Fruit fly (Drosophila melanogaster) whole organism, prepupa: ENCODE data around the gene PolD1.
A peak's percentile ranks its signal among the peaks of the same experiment; 100 is the strongest.

ENCODE experiments used
- Blimp-1 ChIP-seq: fragments of 200-800 bp; sonication (Bioruptor generic); optimal IDR thresholded peaks from 3 replicates; lab custom pipeline; 2017; ENCODE audit warnings: missing biosample characterization, missing genetic modification characterization, mild to moderate bottlenecking, moderate library complexity, missing genetic modification reagents
- CG10631 ChIP-seq: fragments of 200-800 bp; sonication (Bioruptor generic); optimal IDR thresholded peaks from 2 replicates; lab custom pipeline; 2016; ENCODE audit warnings: missing biosample characterization, missing genetic modification characterization
- CG10669 ChIP-seq: fragments of 200-800 bp; sonication (Bioruptor generic); optimal IDR thresholded peaks from 3 replicates; lab custom pipeline; 2018; ENCODE audit warnings: missing biosample characterization, mild to moderate bottlenecking, missing genetic modification characterization, moderate library complexity
- CG11294 ChIP-seq: fragments of 200-800 bp; sonication (Bioruptor generic); IDR thresholded peaks from 2 replicates; pipeline ENCODE4 v1.3.6; 2022; ENCODE audit warnings: missing biosample characterization, missing genetic modification characterization
- CG11902 ChIP-seq: fragments of 200-800 bp; sonication (Bioruptor generic); optimal IDR thresholded peaks from 3 replicates; lab custom pipeline; 2016; ENCODE audit warnings: missing biosample characterization, missing genetic modification characterization
- CG15336 ChIP-seq: fragments of 200-800 bp; sonication (Bioruptor generic); IDR thresholded peaks from 2 replicates; pipeline ENCODE4 v1.3.6; 2022; ENCODE audit warnings: missing biosample characterization, missing genetic modification characterization
- CG16779 ChIP-seq: fragments of 200-800 bp; sonication (Bioruptor generic); optimal IDR thresholded peaks from 3 replicates; lab custom pipeline; 2017; ENCODE audit warnings: missing biosample characterization, mild to moderate bottlenecking, missing genetic modification characterization
- CG32006 ChIP-seq: fragments of 200-800 bp; sonication (Bioruptor generic); optimal IDR thresholded peaks from 3 replicates; lab custom pipeline; 2017; ENCODE audit warnings: missing biosample characterization, mild to moderate bottlenecking, missing genetic modification characterization
- CG34406 ChIP-seq: fragments of 200-800 bp; sonication (Bioruptor generic); optimal IDR thresholded peaks from 3 replicates; lab custom pipeline; 2016; ENCODE audit warnings: missing biosample characterization, missing genetic modification characterization
- CG6792 ChIP-seq: fragments of 200-800 bp; sonication (Bioruptor generic); optimal IDR thresholded peaks from 3 replicates; lab custom pipeline; 2016; ENCODE audit warnings: missing biosample characterization, missing genetic modification characterization
- CG8119 ChIP-seq: fragments of 200-800 bp; sonication (Bioruptor generic); IDR thresholded peaks from 3 replicates; pipeline ENCODE4 v1.3.6; 2022; ENCODE audit warnings: missing biosample characterization, missing genetic modification characterization
- CG8319 ChIP-seq: fragments of 200-800 bp; sonication (Bioruptor generic); optimal IDR thresholded peaks from 3 replicates; lab custom pipeline; 2016; ENCODE audit warnings: missing biosample characterization, missing genetic modification characterization
- CG8632 ChIP-seq: fragments of 200-800 bp; sonication (Bioruptor generic); optimal IDR thresholded peaks from 3 replicates; lab custom pipeline; 2016; ENCODE audit warnings: missing biosample characterization, missing genetic modification characterization
- CG9139 ChIP-seq: fragments of 200-800 bp; sonication (Bioruptor generic); optimal IDR thresholded peaks from 3 replicates; lab custom pipeline; 2017; ENCODE audit warnings: missing biosample characterization, mild to moderate bottlenecking, missing genetic modification characterization
- Eip75B ChIP-seq: fragments of 200-800 bp; sonication (Bioruptor generic); optimal IDR thresholded peaks from 3 replicates; lab custom pipeline; 2016; ENCODE audit warnings: missing biosample characterization, missing genetic modification characterization
- Eip93F ChIP-seq: fragments of 200-800 bp; sonication (Bioruptor generic); optimal IDR thresholded peaks from 2 replicates; lab custom pipeline; 2016; ENCODE audit warnings: missing biosample characterization, mild to moderate bottlenecking, missing genetic modification characterization
- Hr38 ChIP-seq: sonication (Bioruptor generic); optimal IDR thresholded peaks from 2 replicates; lab custom pipeline; 2016; ENCODE audit warnings: missing biosample characterization, missing genetic modification characterization
- Lpt ChIP-seq: fragments of 200-800 bp; sonication (Bioruptor generic); optimal IDR thresholded peaks from 3 replicates; lab custom pipeline; 2016; ENCODE audit warnings: missing biosample characterization, missing genetic modification characterization
- Smox ChIP-seq: fragments of 200-800 bp; sonication (Bioruptor generic); optimal IDR thresholded peaks from 3 replicates; lab custom pipeline; 2016; ENCODE audit warnings: missing biosample characterization, missing genetic modification characterization
- acj6 ChIP-seq: fragments of 200-800 bp; sonication (Bioruptor generic); optimal IDR thresholded peaks from 3 replicates; lab custom pipeline; 2016; ENCODE audit warnings: missing biosample characterization, missing genetic modification characterization
- cyc ChIP-seq: fragments of 200-800 bp; sonication (Bioruptor generic); optimal IDR thresholded peaks from 3 replicates; lab custom pipeline; 2016; ENCODE audit warnings: missing biosample characterization, missing genetic modification characterization
- dac ChIP-seq: fragments of 200-800 bp; sonication (Bioruptor generic); optimal IDR thresholded peaks from 2 replicates; lab custom pipeline; 2017; ENCODE audit warnings: missing biosample characterization, mild to moderate bottlenecking, missing genetic modification characterization
- dsx ChIP-seq: fragments of 200-800 bp; optimal IDR thresholded peaks from 3 replicates; lab custom pipeline; 2019; ENCODE audit warnings: missing biosample characterization, mild to moderate bottlenecking, missing genetic modification characterization, moderate library complexity; ENCODE audit not compliant: poor library complexity, severe bottlenecking
- eg ChIP-seq: fragments of 200-800 bp; sonication (Bioruptor generic); IDR thresholded peaks from 3 replicates; pipeline ENCODE4 v1.3.6; 2022; ENCODE audit warnings: missing biosample characterization, missing genetic modification characterization
- esn ChIP-seq: fragments of 200-800 bp; sonication (Bioruptor generic); optimal IDR thresholded peaks from 2 replicates; lab custom pipeline; 2016; ENCODE audit warnings: missing biosample characterization, mild to moderate bottlenecking, missing genetic modification characterization, moderate library complexity
- fd59A ChIP-seq: fragments of 200-800 bp; sonication (Bioruptor generic); optimal IDR thresholded peaks from 2 replicates; lab custom pipeline; 2017; ENCODE audit warnings: missing biosample characterization, mild to moderate bottlenecking, missing genetic modification characterization, missing genetic modification reagents
- fd85E ChIP-seq: fragments of 200-800 bp; sonication (Bioruptor generic); optimal IDR thresholded peaks from 3 replicates; lab custom pipeline; 2016; ENCODE audit warnings: missing biosample characterization, missing genetic modification characterization
- fkh ChIP-seq: fragments of 200-800 bp; sonication (Bioruptor generic); optimal IDR thresholded peaks from 3 replicates; lab custom pipeline; 2017; ENCODE audit warnings: missing biosample characterization, mild to moderate bottlenecking, missing genetic modification characterization, moderate library complexity
- net ChIP-seq: fragments of 200-800 bp; sonication (Bioruptor generic); optimal IDR thresholded peaks from 3 replicates; lab custom pipeline; 2016; ENCODE audit warnings: missing biosample characterization, missing genetic modification characterization
- pdm3 ChIP-seq: fragments of 200-800 bp; sonication (Bioruptor generic); optimal IDR thresholded peaks from 3 replicates; lab custom pipeline; 2016; ENCODE audit warnings: missing biosample characterization, missing genetic modification characterization
- salr ChIP-seq, 2 experiments: fragments of 200-800 bp; sonication (Bioruptor generic); optimal IDR thresholded peaks; 3 replicates each; lab custom pipeline; 2016 to 2018; ENCODE audit warnings: missing biosample characterization in 2 of 2, missing genetic modification characterization in 2 of 2, mild to moderate bottlenecking in 1 of 2
- spab ChIP-seq: fragments of 200-800 bp; sonication (Bioruptor generic); optimal IDR thresholded peaks from 2 replicates; lab custom pipeline; 2017; ENCODE audit warnings: missing biosample characterization, mild to moderate bottlenecking, missing genetic modification characterization, missing genetic modification reagents
- topi ChIP-seq: fragments of 200-800 bp; sonication (Bioruptor generic); optimal IDR thresholded peaks from 3 replicates; lab custom pipeline; 2016; ENCODE audit warnings: missing biosample characterization, missing genetic modification characterization

PolD1 gene

DNA sequence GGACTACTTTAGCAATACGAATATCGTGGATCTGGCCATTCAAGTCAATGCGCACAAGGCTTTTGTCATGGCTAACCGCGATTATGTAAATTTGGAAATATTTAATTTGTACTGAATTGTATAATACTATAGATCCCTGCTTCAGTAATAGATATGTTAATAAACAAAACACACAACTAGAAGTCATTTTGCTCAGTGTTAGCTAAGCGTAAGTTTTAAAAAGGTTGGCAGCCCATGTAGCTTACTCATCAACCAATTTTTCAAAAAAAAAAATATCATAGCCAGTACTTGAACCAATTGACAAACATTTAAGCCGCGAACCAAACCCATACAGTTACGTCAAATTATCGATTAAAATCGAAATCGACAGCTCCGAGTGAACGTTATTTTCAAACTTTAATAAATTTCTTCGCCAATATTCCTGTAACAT lies 49.4 kb upstream of the PolD1 start (continued):
- peak; percentile 9 for TF ChIP-seq dac (GFP tag; lab: Kevin White, UChicago)
- TF ChIP-seq salr (GFP tag; optimal IDR thresholded peaks at IDR 0.05; lab: Kevin White, UChicago) = peak; percentile 17 to 50
- TF ChIP-seq CG8632 = peak; percentile 51
- peak; percentile 59 for TF ChIP-seq spab (GFP tag; lab: Kevin White, UChicago)
- TF ChIP-seq fd59A (GFP tag; lab: Kevin White, UChicago) = peak; percentile 39
- TF ChIP-seq Lpt (GFP tag; lab: Kevin White, UChicago) = peak; percentile 72
- peak; percentile 37 for TF ChIP-seq Blimp-1 (GFP tag; lab: Kevin White, UChicago)
- TF ChIP-seq fd85E (GFP tag; lab: Kevin White, UChicago) = no peak
- peak; percentile 78 for TF ChIP-seq esn (GFP tag; lab: Kevin White, UChicago)
- peak; percentile 64 for TF ChIP-seq CG11294 (GFP tag; lab: Robert Waterston, UW)
- peak; percentile 67 for TF ChIP-seq cyc (GFP tag; lab: Kevin White, UChicago)
- TF ChIP-seq Smox (GFP tag; lab: Kevin White, UChicago) = peak; percentile 78
- peak; percentile 75 for TF ChIP-seq pdm3 (GFP tag; lab: Kevin White, UChicago)
- TF ChIP-seq acj6 (GFP tag; lab: Kevin White, UChicago) = peak; percentile 66
- no peak for TF ChIP-seq CG8319 (GFP tag; lab: Kevin White, UChicago)

DNA sequence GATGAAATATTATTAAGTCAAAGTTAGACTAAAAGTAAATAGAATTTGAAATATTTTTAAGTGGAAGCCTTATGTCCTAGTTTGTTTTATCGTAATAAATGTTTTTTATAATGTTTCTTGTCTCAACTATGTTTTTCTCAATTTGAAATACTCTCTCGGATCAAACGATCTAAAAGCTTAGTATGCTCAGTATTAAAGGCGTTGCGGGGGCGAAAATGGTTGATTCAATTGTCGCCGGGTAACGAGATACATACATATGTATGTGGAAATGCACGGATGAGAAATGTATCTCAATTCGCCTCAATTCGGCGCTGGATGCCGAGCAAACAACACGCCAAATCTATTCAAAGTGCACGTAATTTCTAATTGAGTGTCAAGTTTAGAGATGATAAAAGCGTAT lies 47.6 kb upstream of the PolD1 start, which contains the start of gene CG5895:
CG5895 (plus strand) TSS at position 301 of the 400 bp plus-strand sequence.
- TF ChIP-seq CG15336 (GFP tag; lab: Robert Waterston, UW) (no peak), CG9139 (GFP tag; lab: Kevin White, UChicago) (no peak), topi (GFP tag; lab: Kevin White, UChicago) (no peak), CG8632 (no peak), fd85E (GFP tag; lab: Kevin White, UChicago) (no peak), Smox (GFP tag; lab: Kevin White, UChicago) (no peak)

DNA sequence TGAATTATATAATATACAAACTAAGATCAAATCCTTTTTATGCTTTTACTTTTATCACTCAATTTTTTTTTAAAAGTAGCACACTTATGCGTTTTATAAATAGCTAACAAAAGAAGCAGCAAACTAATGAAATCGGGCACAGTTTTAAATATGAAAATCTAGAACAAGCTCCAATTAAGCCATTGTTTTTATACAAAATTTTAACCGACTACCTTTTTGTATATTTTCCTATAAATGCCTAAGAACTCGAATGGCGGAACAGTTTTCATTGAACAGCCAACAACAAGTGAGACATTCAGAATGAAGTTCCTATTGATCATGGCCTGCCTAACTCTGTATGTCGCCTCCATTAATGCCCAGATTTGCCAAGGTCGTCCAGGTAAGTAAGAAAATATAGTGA lies 46.6 kb upstream of the PolD1 start, which contains the start of gene CG42538:
CG42538 (plus strand) TSS at position 301 of the 400 bp plus-strand sequence.
- TF ChIP-seq fkh (no peak), Hr38 (GFP tag; lab: Kevin White, UChicago) (no peak), Lpt (GFP tag; lab: Kevin White, UChicago) (no peak), CG32006 (no peak), dsx (GFP tag; lab: Kevin White, UChicago) (no peak), CG34406 (GFP tag; lab: Kevin White, UChicago) (no peak), CG8119 (no peak), acj6 (GFP tag; lab: Kevin White, UChicago) (no peak), dac (GFP tag; lab: Kevin White, UChicago) (no peak), CG16779 (tag; lab: Kevin White, UChicago) (no peak), CG11902 (no peak), net (GFP tag; lab: Kevin White, UChicago) (no peak), CG15336 (GFP tag; lab: Robert Waterston, UW) (no peak)

DNA sequence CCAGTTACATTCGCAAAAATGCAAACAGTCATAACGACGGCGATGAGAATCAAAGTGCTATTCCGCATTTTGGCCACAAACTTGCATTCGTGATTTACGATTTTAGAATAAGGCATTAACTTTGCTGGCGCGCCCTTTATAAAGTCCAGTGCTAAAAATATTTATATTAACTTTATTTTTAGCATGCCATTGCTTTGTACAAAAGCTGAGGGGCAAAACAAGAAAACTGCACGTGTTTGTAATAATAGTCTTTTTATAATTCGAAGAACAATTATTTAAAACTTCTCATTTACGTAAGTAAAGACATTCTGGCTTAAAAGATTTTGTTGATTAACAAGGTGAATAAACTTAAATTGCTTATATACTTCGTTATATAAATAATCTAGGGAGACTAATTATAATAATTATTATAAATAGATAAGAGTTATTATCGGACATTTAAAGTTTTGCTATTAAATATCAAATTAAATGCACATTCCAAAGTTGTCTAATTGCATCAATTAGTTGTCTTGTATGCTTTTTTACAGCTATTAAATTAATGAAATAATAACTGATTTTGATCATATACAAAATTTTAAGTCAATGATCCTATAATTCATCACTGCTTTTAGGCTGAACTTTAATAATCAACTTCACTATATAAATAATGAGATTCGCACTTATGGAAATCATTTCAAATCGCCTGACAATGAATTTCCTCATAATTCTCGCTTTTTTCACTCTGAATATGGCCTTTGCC lies 45.6 kb upstream of the PolD1 start, which contains the start of the genes CG42717 and CG42716:
CG42717 (minus strand) TSS at position 101 of the 739 bp plus-strand sequence.
CG42716 (plus strand) TSS at position 689 of the 739 bp plus-strand sequence.
- TF ChIP-seq CG8119 = no peak
- no peak for TF ChIP-seq Eip75B
- no peak for TF ChIP-seq CG6792
- TF ChIP-seq CG10631 (GFP tag; lab: Kevin White, UChicago) = no peak
- no peak for TF ChIP-seq CG34406 (GFP tag; lab: Kevin White, UChicago)
- no peak for TF ChIP-seq Eip93F (GFP tag; lab: Kevin White, UChicago)

DNA sequence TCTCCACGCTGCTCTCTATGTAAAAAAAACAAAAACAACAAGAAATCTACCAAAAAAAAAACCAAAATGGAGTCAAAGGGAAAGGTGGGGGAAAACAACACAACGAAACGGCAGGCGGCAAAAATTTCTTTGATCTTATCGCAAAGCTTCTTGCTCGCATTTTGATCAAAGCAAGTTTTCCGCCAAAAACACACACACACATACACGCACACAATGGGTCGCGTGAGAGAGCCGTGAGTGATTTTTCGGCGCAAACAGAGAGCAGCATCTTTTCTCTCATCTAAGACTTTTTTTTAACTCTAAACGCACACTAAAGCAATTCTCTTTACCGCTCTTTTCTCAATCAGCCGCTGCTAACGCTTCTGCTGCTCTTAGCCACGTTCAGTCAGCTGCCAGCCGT lies 41.3 kb upstream of the PolD1 start:
- TF ChIP-seq Blimp-1 (GFP tag; lab: Kevin White, UChicago) = no peak
- no peak for TF ChIP-seq fd85E (GFP tag; lab: Kevin White, UChicago)
- TF ChIP-seq eg = no peak
- no peak for TF ChIP-seq CG10669 (GFP tag; lab: Kevin White, UChicago)
- peak; percentile 29; the same call in 1 of the 2 replicates for TF ChIP-seq CG15336 (GFP tag; lab: Robert Waterston, UW)
- TF ChIP-seq topi (GFP tag; lab: Kevin White, UChicago) = no peak
- peak; percentile 3 for TF ChIP-seq fkh
